Fruit fly (Drosophila melanogaster): ENCODE measurements around the gene ATPsynCF6.

ATPsynCF6 gene

dm6 chr3R:23332535-23333333 is 23.1 kb downstream of the ATPsynCF6 start (continued):
- TF ChIP-seq ssp (GFP tag; IDR thresholded peaks at IDR 0.05) (0 out of 2 replicates have a peak, but pooled peaks have one; percentile 9), CG2120 (GFP tag; optimal IDR thresholded peaks at IDR 0.05) (peak; percentile 70), CG10565 (GFP tag; optimal IDR thresholded peaks at IDR 0.05) (no peak), CG6683 (GFP tag; optimal IDR thresholded peaks at IDR 0.05) (peak; percentile 7), CG17612 (GFP tag; IDR thresholded peaks at IDR 0.05) (no peak), CG16813 (GFP tag; IDR thresholded peaks at IDR 0.05; ENCODE audit: partially characterized antibody) (no peak), sug (tag; optimal IDR thresholded peaks at IDR 0.05) (no peak), Ssrp (tag; optimal IDR thresholded peaks at IDR 0.05) (peak; percentile 56), CG2202 (tag; optimal IDR thresholded peaks at IDR 0.05) (peak; percentile 38), zfh2 (GFP tag; optimal IDR thresholded peaks at IDR 0.05) (no peak), CG10366 (GFP tag; IDR thresholded peaks at IDR 0.05) (peak; percentile 22; the same call in 1 of the 2 replicates), CG10274 (GFP tag; optimal IDR thresholded peaks at IDR 0.05) (no peak), CG7556 (GFP tag; optimal IDR thresholded peaks at IDR 0.05) (peak; percentile 62), CG7987 (GFP tag; optimal IDR thresholded peaks at IDR 0.05) (no peak), crol (GFP tag; IDR thresholded peaks at IDR 0.05) (no peak), Dek (tag; optimal IDR thresholded peaks at IDR 0.05) (peak; percentile 26), CG12219 (GFP tag; optimal IDR thresholded peaks at IDR 0.05) (peak; percentile 45), chinmo (GFP tag; IDR thresholded peaks at IDR 0.05; ENCODE audit: partially characterized antibody) (no peak), vvl (GFP tag; IDR thresholded peaks at IDR 0.05) (peak; percentile 71), dpn (GFP tag; optimal IDR thresholded peaks at IDR 0.05) (peak; percentile 46 to 63), slbo (GFP tag; IDR thresholded peaks at IDR 0.05) (peak; percentile 46), Oaz (GFP tag; IDR thresholded peaks at IDR 0.05) (no peak), Neu2 (GFP tag; optimal IDR thresholded peaks at IDR 0.05; ENCODE audit: borderline replicate concordance) (no peak), CG14965 (GFP tag; optimal IDR thresholded peaks at IDR 0.05; ENCODE audit: borderline replicate concordance) (no peak), CG13424 (tag; optimal IDR thresholded peaks at IDR 0.05) (peak; percentile 44), CG3847 (GFP tag; IDR thresholded peaks at IDR 0.05) (no peak), lmd (GFP tag; IDR thresholded peaks at IDR 0.05) (no peak; the same call in 1 of the 2 replicates), fd96Cb (tag; optimal IDR thresholded peaks at IDR 0.05) (peak; percentile 71), dm (GFP tag; optimal IDR thresholded peaks at IDR 0.05) (no peak), odd (GFP tag; optimal IDR thresholded peaks at IDR 0.05) (peak; percentile 27), Elba2 (GFP tag; optimal IDR thresholded peaks at IDR 0.05) (no peak), Asciz (GFP tag; optimal IDR thresholded peaks at IDR 0.05) (peak; percentile 79), maf-S (GFP tag; optimal IDR thresholded peaks at IDR 0.05) (no peak), Doc2 (GFP tag; IDR thresholded peaks at IDR 0.05) (no peak), Lim3 (GFP tag; IDR thresholded peaks at IDR 0.05) (no peak), CG9437 (GFP tag; optimal IDR thresholded peaks at IDR 0.05) (peak; percentile 39), ranshi (GFP tag; IDR thresholded peaks at IDR 0.05) (peak; percentile 17; the same call in 1 of the 2 replicates), CHES-1-like (GFP tag; optimal IDR thresholded peaks at IDR 0.05) (peak; percentile 53), CG1024 (GFP tag; IDR thresholded peaks at IDR 0.05) (no peak), Med (GFP tag) (peak; percentile 88), nau (GFP tag; optimal IDR thresholded peaks at IDR 0.05) (peak; percentile 26), CG1233 (GFP tag; optimal IDR thresholded peaks at IDR 0.05) (peak; percentile 39), Rfx (GFP tag; IDR thresholded peaks at IDR 0.05) (peak; percentile 36), prd (optimal IDR thresholded peaks at IDR 0.05) (no peak), prd (GFP tag; IDR thresholded peaks at IDR 0.05) (peak; percentile 14; the same call in 1 of the 3 replicates), Dref (GFP tag; IDR thresholded peaks at IDR 0.05) (no peak), Blimp-1 (GFP tag; optimal IDR thresholded peaks at IDR 0.05) (peak; percentile 63), hbn (GFP tag; IDR thresholded peaks at IDR 0.05; ENCODE audit: partially characterized antibody) (no peak), Hr3 (GFP tag; optimal IDR thresholded peaks at IDR 0.05) (peak; percentile 52)

Measured in whole organism, embryonic.